Fruit fly (Drosophila melanogaster) whole organism, pupa: Measurements from ENCODE around the gene dyl.

Experiments
- CG12605 ChIP-seq: fragments of 200-800 bp; sonication (Bioruptor generic); IDR thresholded peaks from 2 replicates; pipeline ENCODE4 v1.3.6; 2022; ENCODE audit warnings: missing biosample characterization, missing genetic modification characterization
- CG14655 ChIP-seq: fragments of 200-800 bp; sonication (Bioruptor generic); optimal IDR thresholded peaks from 3 replicates; lab custom pipeline; 2017; ENCODE audit warnings: mild to moderate bottlenecking, missing biosample characterization, missing genetic modification reagents, missing genetic modification characterization
- CG17806 ChIP-seq: fragments of 200-800 bp; sonication (Bioruptor generic); optimal IDR thresholded peaks from 2 replicates; lab custom pipeline; 2018; ENCODE audit warnings: missing biosample characterization, mild to moderate bottlenecking, missing genetic modification characterization, moderate library complexity
- CG32121 ChIP-seq: fragments of 200-800 bp; sonication (Bioruptor generic); IDR thresholded peaks from 2 replicates; pipeline ENCODE4 v1.3.6; 2022; ENCODE audit warnings: missing biosample characterization, missing genetic modification characterization
- CG34367 ChIP-seq: fragments of 200-800 bp; sonication (Bioruptor generic); optimal IDR thresholded peaks from 2 replicates; lab custom pipeline; 2018; ENCODE audit warnings: missing biosample characterization, mild to moderate bottlenecking, missing genetic modification characterization
- CG4496 ChIP-seq: fragments of 200-800 bp; sonication (Bioruptor generic); IDR thresholded peaks from 3 replicates; pipeline ENCODE4 v1.3.6; 2022; ENCODE audit warnings: missing biosample characterization, missing genetic modification characterization
- CG8159 ChIP-seq: fragments of 200-800 bp; sonication (Bioruptor generic); optimal IDR thresholded peaks from 3 replicates; lab custom pipeline; 2018; ENCODE audit warnings: missing biosample characterization, mild to moderate bottlenecking, missing genetic modification characterization, moderate library complexity
- CG9948 ChIP-seq: fragments of 200-800 bp; sonication (Bioruptor generic); optimal IDR thresholded peaks from 2 replicates; lab custom pipeline; 2018; ENCODE audit warnings: missing biosample characterization, mild to moderate bottlenecking, missing genetic modification characterization, moderate library complexity
- EcR ChIP-seq: fragments of 200-800 bp; sonication (Bioruptor generic); optimal IDR thresholded peaks from 3 replicates; lab custom pipeline; 2019; ENCODE audit warnings: missing biosample characterization, missing genetic modification characterization, mild to moderate bottlenecking, moderate library complexity, missing genetic modification reagents
- Ets98B ChIP-seq: fragments of 200-800 bp; sonication (Bioruptor generic); IDR thresholded peaks from 2 replicates; pipeline ENCODE4 v1.3.6; 2022; ENCODE audit warnings: missing biosample characterization, missing genetic modification characterization
- Pif1A ChIP-seq: fragments of 200-800 bp; sonication (Bioruptor generic); optimal IDR thresholded peaks from 3 replicates; lab custom pipeline; 2016; ENCODE audit warnings: missing biosample characterization, missing genetic modification characterization
- Snoo ChIP-seq: fragments of 200-800 bp; sonication (Bioruptor generic); optimal IDR thresholded peaks from 3 replicates; lab custom pipeline; 2017; ENCODE audit warnings: missing biosample characterization, mild to moderate bottlenecking, missing genetic modification characterization, inconsistent platforms
- fd96Ca ChIP-seq: fragments of 200-800 bp; sonication (Bioruptor generic); IDR thresholded peaks from 3 replicates; pipeline ENCODE4 v1.3.6; 2022; ENCODE audit warnings: missing biosample characterization, missing genetic modification characterization
- gl ChIP-seq: fragments of 200-800 bp; sonication (Bioruptor generic); optimal IDR thresholded peaks from 2 replicates; lab custom pipeline; 2018; ENCODE audit warnings: missing biosample characterization, mild to moderate bottlenecking, missing genetic modification characterization

- TF ChIP-seq CG17806 (tag; lab: Kevin White, UChicago): no peak
- no peak for TF ChIP-seq CG4496
- no peak for TF ChIP-seq EcR (GFP tag; lab: Kevin White, UChicago)
- TF ChIP-seq CG12605: no peak
- TF ChIP-seq CG34367 (tag; lab: Kevin White, UChicago): no peak
- no peak for TF ChIP-seq Ets98B (GFP tag; lab: Robert Waterston, UW)
- TF ChIP-seq Snoo (tag; lab: Kevin White, UChicago): no peak
- no peak for TF ChIP-seq fd96Ca (GFP tag; lab: Robert Waterston, UW)
- no peak for TF ChIP-seq CG14655 (GFP tag; lab: Kevin White, UChicago)
- no peak for TF ChIP-seq CG8159 (tag; lab: Kevin White, UChicago)
- TF ChIP-seq Pif1A (GFP tag; lab: Kevin White, UChicago): no peak
- no peak for TF ChIP-seq CG9948 (tag; lab: Kevin White, UChicago)
- TF ChIP-seq CG32121 (GFP tag; lab: Robert Waterston, UW): no peak
- TF ChIP-seq gl (tag; lab: Kevin White, UChicago): no peak
Observed at dm6 chr3L:4310604-4311003, 3.1 kb upstream of the dyl start.
